Worm (Caenorhabditis elegans) whole organism, L4/young adult: ENCODE data around the gene psmd-9.

ENCODE experiments used
- W03F9.2 ChIP-seq: fragments of 150-350 bp; optimal IDR thresholded peaks from 2 replicates; lab custom pipeline; 2014; ENCODE audit warnings: missing biosample characterization, missing genetic modification characterization
- dao-5 ChIP-seq: sonication (generic microtip); optimal IDR thresholded peaks from 2 replicates; lab custom pipeline; 2016; ENCODE audit warnings: missing genotype, missing genetic modification characterization, moderate library complexity, missing compliant biosample characterization
- him-1 ChIP-seq: sonication (generic microtip); optimal IDR thresholded peaks from 2 replicates; lab custom pipeline; 2016; ENCODE audit warnings: missing genotype, missing genetic modification reagents, missing genetic modification characterization, missing compliant biosample characterization

Gene psmd-9

ce11 chrII:6935975-6936374 lies 34.1 kb downstream of the psmd-9 start:
- no peak for TF ChIP-seq W03F9.2
- TF ChIP-seq dao-5 = no peak

- TF ChIP-seq dao-5 (no peak), W03F9.2 (no peak), him-1 (no peak)
Observed at ce11 chrII:6936528-6936927, 34.6 kb downstream of the psmd-9 start.

ce11 chrII:6937057-6937456 lies 35.2 kb downstream of the psmd-9 start:
- TF ChIP-seq him-1 (no peak), dao-5 (no peak), W03F9.2 (no peak)

- TF ChIP-seq him-1 (no peak), W03F9.2 (no peak), dao-5 (no peak)
Observed at ce11 chrII:6939873-6940272, 38.0 kb downstream of the psmd-9 start.

ce11 chrII:6940726-6941230 lies 38.9 kb downstream of the psmd-9 start:
- no peak for TF ChIP-seq W03F9.2
- TF ChIP-seq dao-5 = no peak
- TF ChIP-seq him-1 = no peak

ce11 chrII:6941520-6941919 lies 39.6 kb downstream of the psmd-9 start:
- TF ChIP-seq W03F9.2 = no peak
- no peak for TF ChIP-seq dao-5
- TF ChIP-seq him-1 = no peak

- TF ChIP-seq W03F9.2 (no peak), him-1 (peak; percentile 33)
Observed at ce11 chrII:6943299-6944051, 41.6 kb downstream of the psmd-9 start.

- TF ChIP-seq W03F9.2 = peak; percentile 89
- peak; percentile 10 for TF ChIP-seq dao-5
- TF ChIP-seq him-1 = peak; percentile 95
Observed at ce11 chrII:6951250-6951806, 49.4 kb downstream of the psmd-9 start, which contains the start of the genes malt-1 and ceh-38. malt-1 (minus strand) TSS chrII:6951300. ceh-38 (plus strand) TSS chrII:6951526.
